Fruit fly (Drosophila melanogaster): Measurements from ENCODE around the gene Ir94a.
A peak's percentile ranks its signal among the peaks of the same experiment; 100 is the strongest.

DNA sequence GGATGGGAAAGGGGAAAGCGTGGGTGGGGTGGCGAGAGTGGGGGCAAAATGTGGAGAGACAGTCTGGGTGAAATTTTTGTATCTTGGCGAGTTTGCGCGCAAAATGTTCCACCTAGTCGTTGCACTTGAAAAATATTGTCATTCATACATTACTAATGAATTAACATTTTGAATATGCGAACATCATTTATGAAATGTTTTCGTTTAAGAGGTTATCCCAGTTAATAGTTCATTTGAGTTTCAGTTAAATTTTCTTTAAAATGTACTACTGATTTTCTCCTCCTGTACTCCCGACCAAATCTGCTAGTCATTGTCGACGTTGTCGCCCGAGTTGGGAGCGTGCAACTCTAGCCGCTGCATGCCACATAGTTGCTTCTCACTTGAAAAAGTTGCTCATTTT, 36.7 kb downstream of the Ir94a start:
- TF ChIP-seq CG10348 (GFP tag; IDR thresholded peaks at IDR 0.05) = no peak
- TF ChIP-seq CG32121 (GFP tag; IDR thresholded peaks at IDR 0.05) = peak; percentile 77
- TF ChIP-seq Snoo (tag; optimal IDR thresholded peaks at IDR 0.05) = no peak
- peak; percentile 60; the same call in 2 of the 3 replicates for TF ChIP-seq fd96Ca (GFP tag; IDR thresholded peaks at IDR 0.05)
- peak; percentile 80 for TF ChIP-seq CG14655 (GFP tag; optimal IDR thresholded peaks at IDR 0.05)
- TF ChIP-seq Pif1A (GFP tag; optimal IDR thresholded peaks at IDR 0.05) = peak; percentile 44
- peak; percentile 34 for TF ChIP-seq CG8159 (tag; optimal IDR thresholded peaks at IDR 0.05)
- peak; percentile 89 for TF ChIP-seq Ets98B (GFP tag; IDR thresholded peaks at IDR 0.05)
- peak; percentile 14 for TF ChIP-seq CG15710 (tag; optimal IDR thresholded peaks at IDR 0.05)
